Fruit fly (Drosophila melanogaster) whole organism, wandering third instar larva: ENCODE data around the gene Pcmt.
A peak's percentile ranks its signal among the peaks of the same experiment; 100 is the strongest.

Experiments
- Abd-B ChIP-seq: fragments of >200 bp; optimal IDR thresholded peaks from 2 replicates; lab custom pipeline; 2017; ENCODE audit warnings: missing biosample characterization, missing genetic modification characterization
- CG32264 ChIP-seq: fragments of 200-800 bp; sonication (Bioruptor generic); optimal IDR thresholded peaks from 2 replicates; lab custom pipeline; 2016; ENCODE audit warnings: missing biosample characterization, missing genetic modification characterization
- CG9705 ChIP-seq: fragments of 200-800 bp; sonication (Bioruptor generic); optimal IDR thresholded peaks from 2 replicates; lab custom pipeline; 2018; ENCODE audit warnings: missing biosample characterization, mild to moderate bottlenecking, missing genetic modification characterization
- CrebA ChIP-seq: fragments of 200-800 bp; sonication (Bioruptor generic); optimal IDR thresholded peaks from 2 replicates; lab custom pipeline; 2016; ENCODE audit warnings: missing biosample characterization, mild to moderate bottlenecking, missing genetic modification characterization, borderline replicate concordance
- Dfd ChIP-seq: fragments of >200 bp; optimal IDR thresholded peaks from 2 replicates; lab custom pipeline; 2017; ENCODE audit warnings: missing biosample characterization, missing genetic modification characterization
- Dif ChIP-seq: fragments of 200-275, 200-300 bp; sonication (Bioruptor generic); optimal IDR thresholded peaks from 2 replicates; lab custom pipeline; 2018; ENCODE audit warnings: missing biosample characterization, missing genetic modification characterization; ENCODE audit not compliant: partially characterized antibody
- GATAd ChIP-seq: sonication (Bioruptor generic); optimal IDR thresholded peaks from 2 replicates; lab custom pipeline; 2016; ENCODE audit warnings: missing biosample characterization, missing genetic modification characterization
- HLH106 ChIP-seq: fragments of 200-800 bp; optimal IDR thresholded peaks from 3 replicates; lab custom pipeline; 2019; ENCODE audit warnings: missing biosample characterization, mild to moderate bottlenecking, missing genetic modification characterization, moderate library complexity
- Hnf4 ChIP-seq: fragments of 200-800 bp; sonication (Bioruptor generic); optimal IDR thresholded peaks from 2 replicates; lab custom pipeline; 2016; ENCODE audit warnings: missing biosample characterization, mild to moderate bottlenecking, missing genetic modification characterization
- Hr78 ChIP-seq: fragments of >200 bp; optimal IDR thresholded peaks from 2 replicates; lab custom pipeline; 2017; ENCODE audit warnings: missing biosample characterization, missing genetic modification characterization
- Hr83 ChIP-seq: fragments of 200-300 bp; sonication (Bioruptor generic); optimal IDR thresholded peaks from 2 replicates; lab custom pipeline; 2016; ENCODE audit warnings: missing biosample characterization, mild to moderate bottlenecking, missing genetic modification characterization, moderate library complexity; ENCODE audit not compliant: poor library complexity, severe bottlenecking
- Jra ChIP-seq: sonication (Bioruptor generic); optimal IDR thresholded peaks from 2 replicates; lab custom pipeline; 2016; ENCODE audit warnings: missing biosample characterization, missing genetic modification characterization
- Mio ChIP-seq: sonication (Bioruptor generic); optimal IDR thresholded peaks from 2 replicates; lab custom pipeline; 2016; ENCODE audit warnings: missing biosample characterization, missing genetic modification characterization
- Myc ChIP-seq: fragments of >200 bp; optimal IDR thresholded peaks from 2 replicates; lab custom pipeline; 2017
- N ChIP-seq: fragments of >200 bp; optimal IDR thresholded peaks from 2 replicates; lab custom pipeline; 2018; ENCODE audit warnings: missing biosample characterization, missing external identifiers, missing genetic modification characterization
- OdsH ChIP-seq: fragments of 200-800 bp; sonication (Bioruptor generic); optimal IDR thresholded peaks from 2 replicates; lab custom pipeline; 2016; ENCODE audit warnings: missing biosample characterization, mild to moderate bottlenecking, missing genetic modification characterization
- Rel ChIP-seq, 2 experiments: fragments of 200-800 bp; sonication (Bioruptor generic) in 1 of 2; optimal IDR thresholded peaks; 2 replicates in 1 of 2; 3 replicates in 1 of 2; lab custom pipeline; 2016 to 2019; ENCODE audit warnings: mild to moderate bottlenecking in 2 of 2, missing biosample characterization in 2 of 2, missing genetic modification characterization in 2 of 2, moderate library complexity in 1 of 2
- Sp1 ChIP-seq: fragments of 200-800 bp; sonication (Bioruptor generic); optimal IDR thresholded peaks from 3 replicates; lab custom pipeline; 2019; ENCODE audit warnings: missing biosample characterization, mild to moderate bottlenecking, missing genetic modification characterization, moderate library complexity
- Vsx2 ChIP-seq: fragments of 200-300, 225-300 bp; sonication (Bioruptor generic); optimal IDR thresholded peaks from 2 replicates; lab custom pipeline; 2018; ENCODE audit warnings: missing biosample characterization, missing genetic modification characterization; ENCODE audit not compliant: partially characterized antibody
- br ChIP-seq: fragments of 200-800 bp; sonication (Bioruptor generic); optimal IDR thresholded peaks from 2 replicates; lab custom pipeline; 2016; ENCODE audit warnings: missing biosample characterization, missing genetic modification characterization
- brk ChIP-seq: fragments of 200-800 bp; sonication (Bioruptor generic); optimal IDR thresholded peaks from 2 replicates; lab custom pipeline; 2016; ENCODE audit warnings: missing biosample characterization, mild to moderate bottlenecking, missing genetic modification characterization
- dl ChIP-seq, 2 experiments: fragments of 175-275, 200-275 bp in 1 of 2; fragments of 200-275 bp in 1 of 2; sonication (Bioruptor generic); optimal IDR thresholded peaks; lab custom pipeline; 2018; ENCODE audit warnings: mild to moderate bottlenecking in 2 of 2, missing biosample characterization in 2 of 2, missing genetic modification characterization in 2 of 2, moderate library complexity in 2 of 2; ENCODE audit not compliant: partially characterized antibody in 2 of 2, insufficient read depth in 1 of 2
- dmrt93B ChIP-seq: fragments of 200-800 bp; sonication (Bioruptor generic); optimal IDR thresholded peaks from 2 replicates; lab custom pipeline; 2018; ENCODE audit warnings: missing biosample characterization, mild to moderate bottlenecking, missing genetic modification characterization
- dsf ChIP-seq: sonication (Bioruptor generic); optimal IDR thresholded peaks from 2 replicates; lab custom pipeline; 2016; ENCODE audit warnings: missing biosample characterization, missing genetic modification characterization, borderline replicate concordance
- ey ChIP-seq: fragments of 200-800 bp; sonication (Bioruptor generic); optimal IDR thresholded peaks from 2 replicates; lab custom pipeline; 2016; ENCODE audit warnings: missing biosample characterization, missing genetic modification characterization
- foxo ChIP-seq, 2 experiments: fragments of 200-800 bp; sonication (Bioruptor generic); optimal IDR thresholded peaks; 2 replicates in 1 of 2; 3 replicates in 1 of 2; lab custom pipeline; 2016 to 2017; ENCODE audit warnings: missing biosample characterization in 2 of 2, missing genetic modification characterization in 2 of 2
- fru ChIP-seq: fragments of 200-800 bp; sonication (Bioruptor generic); optimal IDR thresholded peaks from 3 replicates; lab custom pipeline; 2016; ENCODE audit warnings: missing biosample characterization, mild to moderate bottlenecking, missing genetic modification characterization
- h ChIP-seq: fragments of 200-800 bp; sonication (Bioruptor generic); optimal IDR thresholded peaks from 3 replicates; lab custom pipeline; 2016; ENCODE audit warnings: missing biosample characterization, mild to moderate bottlenecking, missing genetic modification characterization
- jim ChIP-seq: fragments of 175-275, 200-325 bp; sonication (Bioruptor generic); optimal IDR thresholded peaks from 2 replicates; lab custom pipeline; 2016; ENCODE audit warnings: missing biosample characterization, mild to moderate bottlenecking, missing genetic modification characterization
- lola ChIP-seq: fragments of >200 bp; optimal IDR thresholded peaks from 2 replicates; lab custom pipeline; 2017; ENCODE audit warnings: missing biosample characterization, missing genetic modification characterization
- pan ChIP-seq: fragments of >200 bp; optimal IDR thresholded peaks from 2 replicates; lab custom pipeline; 2017
- psq ChIP-seq: fragments of 200-800 bp; sonication (Bioruptor generic); optimal IDR thresholded peaks from 3 replicates; lab custom pipeline; 2017; ENCODE audit warnings: missing biosample characterization, mild to moderate bottlenecking, missing genetic modification characterization, moderate library complexity
- rgr ChIP-seq: fragments of 200-800 bp; sonication (Bioruptor generic); optimal IDR thresholded peaks from 3 replicates; lab custom pipeline; 2016; ENCODE audit warnings: missing biosample characterization, mild to moderate bottlenecking, missing genetic modification characterization
- sage ChIP-seq: fragments of 200-800 bp; sonication (Bioruptor generic); optimal IDR thresholded peaks from 2 replicates; lab custom pipeline; 2016; ENCODE audit warnings: missing biosample characterization, mild to moderate bottlenecking, missing genetic modification characterization
- sv ChIP-seq: fragments of 200-800 bp; sonication (Bioruptor generic); optimal IDR thresholded peaks from 3 replicates; lab custom pipeline; 2016; ENCODE audit warnings: missing biosample characterization, missing genetic modification characterization
- tai ChIP-seq: sonication (Bioruptor generic); optimal IDR thresholded peaks from 2 replicates; lab custom pipeline; 2016; ENCODE audit warnings: missing biosample characterization, missing genetic modification characterization
- usp ChIP-seq: fragments of >200 bp; optimal IDR thresholded peaks from 2 replicates; lab custom pipeline; 2017; ENCODE audit warnings: missing biosample characterization, missing genetic modification characterization
- woc ChIP-seq: sonication (Bioruptor generic); optimal IDR thresholded peaks from 2 replicates; lab custom pipeline; 2016; ENCODE audit warnings: missing biosample characterization, mild to moderate bottlenecking, missing genetic modification characterization

The Pcmt gene

dm6 chr3R:5554082-5554481, at the start of gene Pcmt:
TSS of gene Pcmt (minus strand) at chr3R:5554316.
- no peak for TF ChIP-seq foxo (GFP tag; optimal IDR thresholded peaks at IDR 0.05; lab: Kevin White, UChicago)
- TF ChIP-seq CG32264 (GFP tag; lab: Kevin White, UChicago): no peak
- TF ChIP-seq sv (GFP tag; lab: Kevin White, UChicago): no peak
- TF ChIP-seq dl (GFP tag; optimal IDR thresholded peaks at IDR 0.05; lab: Kevin White, UChicago; ENCODE audit: insufficient read depth in 1 of 2, partially characterized antibody in 2 of 2): no peak
- TF ChIP-seq Rel (GFP tag; optimal IDR thresholded peaks at IDR 0.05; lab: Kevin White, UChicago): no peak
- TF ChIP-seq Rel (tag; optimal IDR thresholded peaks at IDR 0.05; lab: Kevin White, UChicago): no peak
- no peak for TF ChIP-seq sage (GFP tag; lab: Kevin White, UChicago)
- no peak for TF ChIP-seq h
- no peak for TF ChIP-seq rgr (GFP tag; lab: Kevin White, UChicago)
- TF ChIP-seq Dif (GFP tag; lab: Kevin White, UChicago): no peak
- TF ChIP-seq Myc (lab: Kevin White, UChicago): no peak
- no peak for TF ChIP-seq psq
- TF ChIP-seq Hnf4 (GFP tag; lab: Kevin White, UChicago): no peak
- no peak for TF ChIP-seq Hr83 (GFP tag; lab: Kevin White, UChicago)
- no peak for TF ChIP-seq woc (GFP tag; lab: Kevin White, UChicago)
- no peak for TF ChIP-seq dsf (GFP tag; lab: Kevin White, UChicago)
- TF ChIP-seq Abd-B: no peak
- TF ChIP-seq fru (GFP tag; lab: Kevin White, UChicago): no peak
- TF ChIP-seq lola: no peak
- no peak for TF ChIP-seq Sp1 (GFP tag; lab: Kevin White, UChicago)
- TF ChIP-seq Jra (GFP tag; lab: Kevin White, UChicago): no peak

dm6 chr3R:5601044-5601523, 47.0 kb upstream of the Pcmt start, which contains the start of the genes kra and SecS:
TSS of gene kra (minus strand) at chr3R:5601136.
TSS of gene SecS (plus strand) at chr3R:5601433.
- TF ChIP-seq Mio (no peak), usp (GFP tag; lab: Kevin White, UChicago) (no peak), Sp1 (GFP tag; lab: Kevin White, UChicago) (peak; percentile 64), sage (GFP tag; lab: Kevin White, UChicago) (no peak), lola (no peak), fru (GFP tag; lab: Kevin White, UChicago) (peak; percentile 69), GATAd (no peak), Dif (GFP tag; lab: Kevin White, UChicago) (peak; percentile 33), pan (lab: Kevin White, UChicago) (no peak), dmrt93B (GFP tag; lab: Kevin White, UChicago) (no peak), Abd-B (no peak), ey (peak; percentile 63), Vsx2 (no peak), Dfd (GFP tag; lab: Kevin White, UChicago) (no peak), woc (GFP tag; lab: Kevin White, UChicago) (peak; percentile 46), dsf (GFP tag; lab: Kevin White, UChicago) (peak; percentile 58), CG9705 (peak; percentile 40), N (GFP tag; lab: Kevin White, UChicago) (no peak), CG32264 (GFP tag; lab: Kevin White, UChicago) (no peak), HLH106 (tag; lab: Kevin White, UChicago) (peak; percentile 64), jim (GFP tag; lab: Kevin White, UChicago) (no peak), Jra (GFP tag; lab: Kevin White, UChicago) (no peak), Hr78 (GFP tag; lab: Kevin White, UChicago) (no peak), foxo (GFP tag; optimal IDR thresholded peaks at IDR 0.05; lab: Kevin White, UChicago) (peak in 1 of 2 experiments; percentile 77), Hr83 (GFP tag; lab: Kevin White, UChicago) (peak; percentile 68), OdsH (GFP tag; lab: Kevin White, UChicago) (peak; percentile 56), sv (GFP tag; lab: Kevin White, UChicago) (peak; percentile 50), brk (GFP tag; lab: Kevin White, UChicago) (no peak), dl (GFP tag; optimal IDR thresholded peaks at IDR 0.05; lab: Kevin White, UChicago; ENCODE audit: insufficient read depth in 1 of 2, partially characterized antibody in 2 of 2) (no peak), Hnf4 (GFP tag; lab: Kevin White, UChicago) (peak; percentile 71), CrebA (GFP tag; lab: Kevin White, UChicago) (no peak), tai (GFP tag; lab: Kevin White, UChicago) (no peak), psq (no peak), Myc (lab: Kevin White, UChicago) (no peak), h (peak; percentile 60), Rel (GFP tag; optimal IDR thresholded peaks at IDR 0.05; lab: Kevin White, UChicago) (peak; percentile 42), Rel (tag; optimal IDR thresholded peaks at IDR 0.05; lab: Kevin White, UChicago) (peak; percentile 17), br (GFP tag; lab: Kevin White, UChicago) (peak; percentile 72), rgr (GFP tag; lab: Kevin White, UChicago) (peak; percentile 69)
